Fruit fly (Drosophila melanogaster) S2 (cell line): ENCODE data around the gene CG34280.

ENCODE experiments used
- CG8478 ChIP-seq: fragments of >200 bp; optimal IDR thresholded peaks from 2 replicates; lab custom pipeline; 2018
- CTCF ChIP-seq, 2 experiments: fragments of >200 bp; optimal IDR thresholded peaks; 2 replicates each; lab custom pipeline; 2018

DNA sequence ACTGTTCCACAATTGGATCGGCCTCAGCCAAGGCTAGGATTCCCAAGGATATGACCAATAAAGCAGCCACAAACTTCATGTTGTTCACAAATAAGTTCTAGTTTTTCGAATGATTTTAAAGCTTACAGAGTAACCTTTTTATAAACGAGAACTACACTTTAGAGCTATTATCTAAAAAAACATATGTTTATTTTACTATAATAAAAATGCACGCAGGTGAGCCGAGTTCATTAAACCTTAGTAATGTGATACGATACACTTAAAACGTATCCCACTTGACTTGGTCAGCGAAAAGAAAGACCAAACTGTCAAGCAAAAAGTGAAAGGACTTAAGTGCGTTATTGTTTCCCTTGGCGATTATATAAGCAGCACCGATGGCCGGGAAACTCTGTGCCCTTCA lies 30.8 kb upstream of the CG34280 start, which contains the start of gene CG44090:
- TF ChIP-seq CG8478 (lab: Kevin White, UChicago): no peak
- TF ChIP-seq CTCF (optimal IDR thresholded peaks at IDR 0.05; lab: Kevin White, UChicago): no peak
